Worm (Caenorhabditis elegans): ENCODE data around the gene T01C3.3.

T01C3.3 gene

ce11 chrV:14955676-14956075, 36.8 kb downstream of the T01C3.3 start, which contains the start of gene F02D8.9:
Gene F02D8.9 (minus strand): TSS chrV:14955776.
- TF ChIP-seq mdl-1 (tag; optimal IDR thresholded peaks at IDR 0.05): no peak
- no peak for TF ChIP-seq nhr-11 (tag; optimal IDR thresholded peaks at IDR 0.05)
- TF ChIP-seq nhr-10 (tag; optimal IDR thresholded peaks at IDR 0.05): no peak
- TF ChIP-seq T20F7.1 (GFP tag; optimal IDR thresholded peaks at IDR 0.05): no peak
- no peak for TF ChIP-seq lin-29 (GFP tag; IDR thresholded peaks at IDR 0.05)
- no peak for TF ChIP-seq hlh-11 (tag; optimal IDR thresholded peaks at IDR 0.05)
- no peak for TF ChIP-seq zip-2 (tag; optimal IDR thresholded peaks at IDR 0.05)

DNA sequence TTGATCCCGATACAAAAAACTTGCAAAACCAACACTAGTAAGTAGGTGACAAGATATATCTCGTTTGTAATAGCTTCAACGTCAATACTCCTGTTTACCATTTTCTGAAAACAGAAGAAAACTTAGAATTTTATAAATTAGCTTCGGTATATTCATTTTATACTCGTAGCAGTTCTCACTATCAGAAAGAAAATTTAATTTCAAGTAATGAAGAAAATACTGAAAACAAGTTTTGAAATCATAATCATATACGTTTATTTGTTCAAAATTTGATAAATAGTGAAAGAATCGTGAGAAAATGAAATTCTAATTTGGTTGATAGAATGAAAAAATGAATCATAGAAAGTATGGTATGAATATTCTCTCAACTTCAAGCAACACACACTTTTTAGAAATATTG, 37.8 kb downstream of the T01C3.3 start, which contains the start of gene C30G7.5:
TSS of gene C30G7.5 (minus strand) at position 101 of the 400 bp plus-strand sequence.
- no peak for TF ChIP-seq ama-1 (optimal IDR thresholded peaks at IDR 0.05)
- TF ChIP-seq unc-62 (GFP tag; optimal IDR thresholded peaks at IDR 0.05 in 1 of 2): no peak
- no peak for TF ChIP-seq unc-62 (tag; optimal IDR thresholded peaks at IDR 0.05)
- no peak for TF ChIP-seq T20F7.1 (GFP tag; optimal IDR thresholded peaks at IDR 0.05)
- no peak for TF ChIP-seq tag-97 (GFP tag; IDR thresholded peaks at IDR 0.05)
- TF ChIP-seq hmg-1.1 (GFP tag; IDR thresholded peaks at IDR 0.05): no peak
- no peak for TF ChIP-seq lin-15B (tag; optimal IDR thresholded peaks at IDR 0.05)
- TF ChIP-seq Y75B8A.6 (GFP tag; IDR thresholded peaks at IDR 0.05): no peak
- no peak for TF ChIP-seq duxl-1 (tag; optimal IDR thresholded peaks at IDR 0.05; ENCODE audit: poor library complexity)
- no peak for TF ChIP-seq jun-1 (tag; optimal IDR thresholded peaks at IDR 0.05)
- no peak for TF ChIP-seq nhr-11 (tag; optimal IDR thresholded peaks at IDR 0.05)

ce11 chrV:14949477-14949876, 43.0 kb downstream of the T01C3.3 start, which contains the start of gene hil-1:
Gene hil-1 (plus strand): TSS chrV:14949777.
- TF ChIP-seq aha-1 (tag) (no peak), unc-39 (tag; optimal IDR thresholded peaks at IDR 0.05) (no peak), lim-7 (GFP tag; IDR thresholded peaks at IDR 0.05) (no peak), lir-3 (tag; optimal IDR thresholded peaks at IDR 0.05) (no peak), arid-1 (GFP tag; conservative IDR thresholded peaks at IDR 0.05) (no peak), nhr-10 (tag; optimal IDR thresholded peaks at IDR 0.05) (no peak), ztf-11 (tag; optimal IDR thresholded peaks at IDR 0.05) (no peak), fos-1 (tag; optimal IDR thresholded peaks at IDR 0.05) (no peak), set-16 (GFP tag; IDR thresholded peaks at IDR 0.05) (no peak), dmd-8 (GFP tag; IDR thresholded peaks at IDR 0.05) (no peak), ceh-28 (tag; optimal IDR thresholded peaks at IDR 0.05) (no peak), madf-9 (GFP tag; conservative IDR thresholded peaks at IDR 0.05) (no peak), lin-15B (tag; optimal IDR thresholded peaks at IDR 0.05) (no peak)

ce11 chrV:14948566-14948965, 43.9 kb downstream of the T01C3.3 start:
- TF ChIP-seq ztf-7 (tag; optimal IDR thresholded peaks at IDR 0.05): no peak
- TF ChIP-seq T26A8.4 (GFP tag; IDR thresholded peaks at IDR 0.05): no peak
- TF ChIP-seq zip-11 (GFP tag; IDR thresholded peaks at IDR 0.05): no peak
- peak; percentile 3 for TF ChIP-seq fkh-10 (GFP tag; optimal IDR thresholded peaks at IDR 0.05)
- no peak for TF ChIP-seq F37D6.2 (tag; optimal IDR thresholded peaks at IDR 0.05)
- TF ChIP-seq attf-4 (tag; optimal IDR thresholded peaks at IDR 0.05): no peak
- TF ChIP-seq madf-5 (GFP tag; IDR thresholded peaks at IDR 0.05): no peak
- no peak for TF ChIP-seq ceh-82 (tag; optimal IDR thresholded peaks at IDR 0.05)
- no peak for TF ChIP-seq lin-13 (GFP tag; optimal IDR thresholded peaks at IDR 0.05)
- no peak for TF ChIP-seq daf-8 (GFP tag; IDR thresholded peaks at IDR 0.05)
- TF ChIP-seq dmd-8 (GFP tag; IDR thresholded peaks at IDR 0.05): no peak
- no peak for TF ChIP-seq lim-7 (GFP tag; IDR thresholded peaks at IDR 0.05)
- peak; percentile 18 for TF ChIP-seq nhr-6 (tag; optimal IDR thresholded peaks at IDR 0.05)
- TF ChIP-seq dmd-6 (GFP tag; IDR thresholded peaks at IDR 0.05): no peak
- no peak for TF ChIP-seq gei-8 (GFP tag; optimal IDR thresholded peaks at IDR 0.05)
- peak in 1 of 2 experiments; percentile 70 for TF ChIP-seq daf-16 (GFP tag; optimal IDR thresholded peaks at IDR 0.05)
- TF ChIP-seq daf-16 (tag; optimal IDR thresholded peaks at IDR 0.05): no peak
- TF ChIP-seq zfp-2 (tag; optimal IDR thresholded peaks at IDR 0.05): no peak
- no peak for TF ChIP-seq ZK337.2 (GFP tag; IDR thresholded peaks at IDR 0.05)
- no peak for TF ChIP-seq spr-3 (GFP tag; optimal IDR thresholded peaks at IDR 0.05)
- no peak for TF ChIP-seq hlh-11 (tag; optimal IDR thresholded peaks at IDR 0.05)
- no peak for TF ChIP-seq ztf-11 (tag; optimal IDR thresholded peaks at IDR 0.05)
- no peak for TF ChIP-seq saeg-2 (GFP tag; IDR thresholded peaks at IDR 0.05)
- no peak for TF ChIP-seq pha-4 (GFP tag; IDR thresholded peaks at IDR 0.05)
- TF ChIP-seq pha-4 (tag; optimal IDR thresholded peaks at IDR 0.05): no peak
- TF ChIP-seq nhr-10 (tag; optimal IDR thresholded peaks at IDR 0.05): no peak
- peak in 1 of 2 experiments; percentile 76 for TF ChIP-seq mdl-1 (tag; optimal IDR thresholded peaks at IDR 0.05)
- TF ChIP-seq nhr-42 (GFP tag; IDR thresholded peaks at IDR 0.05): no peak
